In the genomic region with DNA sequence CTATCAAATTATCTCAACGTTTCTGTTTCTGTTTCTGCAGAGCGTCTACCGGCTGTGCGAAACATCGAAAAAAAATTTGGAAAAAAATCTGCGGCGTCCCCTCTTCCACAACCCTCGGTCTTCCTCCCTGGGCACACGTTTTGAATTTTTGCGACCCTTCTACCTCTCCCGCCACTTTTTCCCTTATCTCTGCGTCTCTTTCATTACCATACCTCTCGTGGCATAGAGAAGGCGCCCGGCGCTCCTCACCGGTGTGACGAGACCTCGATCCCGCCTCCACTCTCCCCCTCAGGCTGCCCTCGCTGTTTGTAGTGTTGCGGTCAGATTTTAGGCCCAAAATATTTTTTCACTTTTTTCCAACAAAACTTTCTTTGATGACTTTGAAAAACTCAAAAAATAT, we compare ENCODE assay signal across 6 worm cellular contexts.
TF ChIP-seq lines count a peak whose summit lies in the region.

No protein-coding gene starts in this region.

TF ChIP-seq in whole organism, L1 larva, 84 proteins besides CTCF, POLR2A, EP300 and RAD21 (continued from another document):
- TF ChIP-seq lin-35 (GFP tag; optimal IDR thresholded peaks at IDR 0.05; lab: Kevin White, UChicago) (peak; percentile 9 to 73), nhr-71 (tag; optimal IDR thresholded peaks at IDR 0.05; lab: Kevin White, UChicago) (peak; percentile 57), ets-5 (GFP tag; IDR thresholded peaks at IDR 0.05; lab: Robert Waterston, UW) (no peak), mep-1 (tag; optimal IDR thresholded peaks at IDR 0.05; lab: Kevin White, UChicago) (peak; percentile 62), tbx-2 (tag; optimal IDR thresholded peaks at IDR 0.05; lab: Kevin White, UChicago) (peak; percentile 14), nhr-19 (GFP tag; conservative IDR thresholded peaks at IDR 0.05; lab: Robert Waterston, UW) (no peak), lsy-2 (tag; optimal IDR thresholded peaks at IDR 0.05; lab: Kevin White, UChicago) (peak in 1 of 2 experiments; percentile 22), snu-23 (GFP tag; optimal IDR thresholded peaks at IDR 0.05; lab: Kevin White, UChicago) (peak; percentile 63), lin-14 (GFP tag; optimal IDR thresholded peaks at IDR 0.05; lab: Kevin White, UChicago) (peak; percentile 77), ztf-11 (tag; optimal IDR thresholded peaks at IDR 0.05; lab: Kevin White, UChicago) (peak in 1 of 2 experiments; percentile 2), nhr-11 (tag; optimal IDR thresholded peaks at IDR 0.05; lab: Kevin White, UChicago) (no peak), xbp-1 (tag; optimal IDR thresholded peaks at IDR 0.05; lab: Kevin White, UChicago) (peak; percentile 12), mdl-1 (tag; optimal IDR thresholded peaks at IDR 0.05; lab: Kevin White, UChicago) (peak in 1 of 2 experiments; percentile 43), C16A3.4 (tag; optimal IDR thresholded peaks at IDR 0.05; lab: Kevin White, UChicago) (no peak), rnt-1 (tag; optimal IDR thresholded peaks at IDR 0.05; lab: Kevin White, UChicago) (peak; percentile 58), nhr-47 (tag; optimal IDR thresholded peaks at IDR 0.05; lab: Kevin White, UChicago) (peak; percentile 33), swsn-7 (tag; optimal IDR thresholded peaks at IDR 0.05; lab: Kevin White, UChicago) (peak; percentile 42)

TF ChIP-seq in whole organism, L2 larva, 48 proteins besides CTCF, POLR2A, EP300 and RAD21 (continued from another document):
- TF ChIP-seq F13H6.1 (tag; optimal IDR thresholded peaks at IDR 0.05; lab: Kevin White, UChicago) = peak; percentile 67
- TF ChIP-seq lin-11 (tag; optimal IDR thresholded peaks at IDR 0.05; lab: Kevin White, UChicago) = no peak
- TF ChIP-seq unc-62 (GFP tag; optimal IDR thresholded peaks at IDR 0.05; lab: Kevin White, UChicago) = no peak
- no peak for TF ChIP-seq nhr-10 (tag; optimal IDR thresholded peaks at IDR 0.05; lab: Kevin White, UChicago)
- TF ChIP-seq gmeb-1 (tag; optimal IDR thresholded peaks at IDR 0.05; lab: Kevin White, UChicago) = peak; percentile 7
- peak; percentile 16 for TF ChIP-seq lin-13 (GFP tag; optimal IDR thresholded peaks at IDR 0.05; lab: Kevin White, UChicago)
- peak in 1 of 2 experiments; percentile 17 for TF ChIP-seq mdl-1 (tag; optimal IDR thresholded peaks at IDR 0.05; lab: Kevin White, UChicago)
- peak; percentile 20 for TF ChIP-seq nhr-129 (tag; optimal IDR thresholded peaks at IDR 0.05; lab: Kevin White, UChicago)

TF ChIP-seq in whole organism, L3 larva, 47 proteins besides CTCF, POLR2A, EP300 and RAD21 (continued from another document and continues in another):
- TF ChIP-seq jun-1 (tag; optimal IDR thresholded peaks at IDR 0.05; lab: Kevin White, UChicago) (no peak), nhr-237 (tag; optimal IDR thresholded peaks at IDR 0.05; lab: Kevin White, UChicago) (no peak), elt-3 (tag; optimal IDR thresholded peaks at IDR 0.05; lab: Kevin White, UChicago) (no peak), hmg-11 (tag; optimal IDR thresholded peaks at IDR 0.05; lab: Kevin White, UChicago) (no peak), ceh-28 (tag; optimal IDR thresholded peaks at IDR 0.05; lab: Kevin White, UChicago) (no peak), eor-1 (tag; optimal IDR thresholded peaks at IDR 0.05; lab: Kevin White, UChicago) (no peak), nhr-43 (tag; optimal IDR thresholded peaks at IDR 0.05; lab: Kevin White, UChicago; ENCODE audit: poor library complexity, severe bottlenecking) (no peak), nhr-23 (tag; optimal IDR thresholded peaks at IDR 0.05; lab: Kevin White, UChicago) (no peak), aly-2 (tag; optimal IDR thresholded peaks at IDR 0.05; lab: Kevin White, UChicago) (no peak), egl-5 (tag; optimal IDR thresholded peaks at IDR 0.05; lab: Kevin White, UChicago) (peak; percentile 38), unc-62 (GFP tag; optimal IDR thresholded peaks at IDR 0.05; lab: Kevin White, UChicago) (no peak), R02D3.7 (tag; optimal IDR thresholded peaks at IDR 0.05; lab: Kevin White, UChicago) (no peak), ama-1 (optimal IDR thresholded peaks at IDR 0.05; lab: Kevin White, UChicago) (peak; percentile 48), skn-1 (tag; optimal IDR thresholded peaks at IDR 0.05; lab: Kevin White, UChicago) (no peak), nfya-1 (tag; optimal IDR thresholded peaks at IDR 0.05; lab: Kevin White, UChicago; ENCODE audit: insufficient read depth) (peak; percentile 54), tbx-2 (tag; optimal IDR thresholded peaks at IDR 0.05; lab: Kevin White, UChicago) (no peak), nhr-12 (tag; optimal IDR thresholded peaks at IDR 0.05; lab: Kevin White, UChicago) (no peak), nhr-76 (tag; optimal IDR thresholded peaks at IDR 0.05; lab: Kevin White, UChicago) (no peak), nhr-77 (tag; optimal IDR thresholded peaks at IDR 0.05; lab: Kevin White, UChicago) (no peak), zag-1 (tag; optimal IDR thresholded peaks at IDR 0.05; lab: Kevin White, UChicago) (no peak), egl-27 (tag; optimal IDR thresholded peaks at IDR 0.05; lab: Kevin White, UChicago) (no peak), fkh-2 (tag; optimal IDR thresholded peaks at IDR 0.05; lab: Kevin White, UChicago) (no peak), ceh-82 (tag; optimal IDR thresholded peaks at IDR 0.05; lab: Kevin White, UChicago) (no peak), nhr-25 (tag; optimal IDR thresholded peaks at IDR 0.05; lab: Kevin White, UChicago) (peak; percentile 70), mdl-1 (tag; optimal IDR thresholded peaks at IDR 0.05; lab: Kevin White, UChicago) (no peak), lsy-12 (tag; optimal IDR thresholded peaks at IDR 0.05; lab: Kevin White, UChicago) (no peak), ztf-4 (tag; optimal IDR thresholded peaks at IDR 0.05; lab: Kevin White, UChicago) (no peak)

TF ChIP-seq in whole organism, L4 larva, 104 proteins besides CTCF, POLR2A, EP300 and RAD21 (continued from another document):
- peak; percentile 73 for TF ChIP-seq mep-1 (tag; optimal IDR thresholded peaks at IDR 0.05; lab: Kevin White, UChicago)
- TF ChIP-seq lim-7 (GFP tag; IDR thresholded peaks at IDR 0.05; lab: Robert Waterston, UW) = no peak
- TF ChIP-seq set-16 (GFP tag; IDR thresholded peaks at IDR 0.05; lab: Robert Waterston, UW) = peak; percentile 79
- TF ChIP-seq rbr-2 (tag; optimal IDR thresholded peaks at IDR 0.05; lab: Kevin White, UChicago) = peak; percentile 32
- TF ChIP-seq madf-9 (GFP tag; conservative IDR thresholded peaks at IDR 0.05; lab: Robert Waterston, UW) = 0 out of 2 replicates have a peak, but pooled peaks have one; percentile 4
- TF ChIP-seq mxl-3 (GFP tag; optimal IDR thresholded peaks at IDR 0.05; lab: Kevin White, UChicago) = peak; percentile 46
- TF ChIP-seq nhr-48 (tag; optimal IDR thresholded peaks at IDR 0.05; lab: Kevin White, UChicago) = peak; percentile 2
- TF ChIP-seq mdl-1 (tag; optimal IDR thresholded peaks at IDR 0.05; lab: Kevin White, UChicago) = peak; percentile 4 to 40
- TF ChIP-seq dmd-6 (GFP tag; IDR thresholded peaks at IDR 0.05; lab: Robert Waterston, UW) = peak; percentile 44; the same call in 1 of the 2 replicates
- no peak for TF ChIP-seq zfp-3 (GFP tag; conservative IDR thresholded peaks at IDR 0.05; lab: Robert Waterston, UW)
- no peak for TF ChIP-seq nhr-6 (tag; optimal IDR thresholded peaks at IDR 0.05; lab: Kevin White, UChicago)
- TF ChIP-seq pha-4 (GFP tag; IDR thresholded peaks at IDR 0.05; lab: Robert Waterston, UW) = 0 out of 2 replicates have a peak, but pooled peaks have one; percentile 13
- no peak for TF ChIP-seq pha-4 (tag; optimal IDR thresholded peaks at IDR 0.05; lab: Kevin White, UChicago)
- no peak for TF ChIP-seq nhr-77 (tag; optimal IDR thresholded peaks at IDR 0.05; lab: Kevin White, UChicago)
- no peak for TF ChIP-seq daf-16 (GFP tag; optimal IDR thresholded peaks at IDR 0.05; lab: Kevin White, UChicago)
- TF ChIP-seq daf-16 (tag; optimal IDR thresholded peaks at IDR 0.05; lab: Kevin White, UChicago) = peak; percentile 53
- no peak for TF ChIP-seq dmd-8 (GFP tag; IDR thresholded peaks at IDR 0.05; lab: Robert Waterston, UW)
- TF ChIP-seq nhr-28 (tag; optimal IDR thresholded peaks at IDR 0.05; lab: Kevin White, UChicago) = peak; percentile 69
- peak; percentile 44 for TF ChIP-seq dve-1 (tag; optimal IDR thresholded peaks at IDR 0.05; lab: Kevin White, UChicago; ENCODE audit: insufficient read depth)
- TF ChIP-seq lsy-2 (tag; optimal IDR thresholded peaks at IDR 0.05; lab: Kevin White, UChicago) = peak in 1 of 2 experiments; percentile 27
- peak; percentile 28; the same call in 1 of the 2 replicates for TF ChIP-seq lin-38 (GFP tag; IDR thresholded peaks at IDR 0.05; lab: Robert Waterston, UW)
TF ChIP-seq in whole organism, L4 larva: peak in this region for 22.

TF ChIP-seq in whole organism, late embryonic, 69 proteins besides CTCF, POLR2A, EP300 and RAD21 (continued from another document):
- TF ChIP-seq T23F11.4 (GFP tag; optimal IDR thresholded peaks at IDR 0.05; lab: Kevin White, UChicago) = no peak
- TF ChIP-seq rnt-1 (tag; optimal IDR thresholded peaks at IDR 0.05; lab: Kevin White, UChicago) = no peak
- TF ChIP-seq eyg-1 (tag; optimal IDR thresholded peaks at IDR 0.05; lab: Kevin White, UChicago) = no peak
- peak; percentile 6 for TF ChIP-seq unc-42 (tag; optimal IDR thresholded peaks at IDR 0.05; lab: Kevin White, UChicago)
- TF ChIP-seq hlh-6 (tag; optimal IDR thresholded peaks at IDR 0.05; lab: Kevin White, UChicago) = no peak
- TF ChIP-seq ztf-16 (tag; optimal IDR thresholded peaks at IDR 0.05; lab: Kevin White, UChicago) = no peak
- peak; percentile 10 for TF ChIP-seq C08G9.2 (tag; optimal IDR thresholded peaks at IDR 0.05; lab: Kevin White, UChicago)
- TF ChIP-seq gmeb-2 (tag; optimal IDR thresholded peaks at IDR 0.05; lab: Kevin White, UChicago) = no peak
- no peak for TF ChIP-seq ama-1 (optimal IDR thresholded peaks at IDR 0.05; lab: Kevin White, UChicago)
- no peak for TF ChIP-seq ets-4 (tag; optimal IDR thresholded peaks at IDR 0.05; lab: Kevin White, UChicago)
- no peak for TF ChIP-seq elt-4 (tag; optimal IDR thresholded peaks at IDR 0.05; lab: Kevin White, UChicago)

TF ChIP-seq in whole organism, young adult, 124 proteins besides CTCF, POLR2A, EP300 and RAD21 (continued from another document):
- peak; percentile 92 for TF ChIP-seq zfh-2 (GFP tag; conservative IDR thresholded peaks at IDR 0.05; lab: Robert Waterston, UW)
- TF ChIP-seq lin-54 (GFP tag; optimal IDR thresholded peaks at IDR 0.05; lab: Kevin White, UChicago) = no peak
- no peak for TF ChIP-seq F57C9.4 (tag; optimal IDR thresholded peaks at IDR 0.05; lab: Kevin White, UChicago)
- TF ChIP-seq lin-40 (tag; optimal IDR thresholded peaks at IDR 0.05; lab: Kevin White, UChicago) = peak; percentile 30
- peak; percentile 53 for TF ChIP-seq hmg-1.2 (GFP tag; IDR thresholded peaks at IDR 0.05; lab: Robert Waterston, UW)
- TF ChIP-seq F39B2.1 (GFP tag; IDR thresholded peaks at IDR 0.05; lab: Robert Waterston, UW) = no peak
- TF ChIP-seq egl-44 (GFP tag; IDR thresholded peaks at IDR 0.05; lab: Robert Waterston, UW) = no peak
- TF ChIP-seq unc-62 (GFP tag; optimal IDR thresholded peaks at IDR 0.05; lab: Kevin White, UChicago) = no peak
- TF ChIP-seq fkh-3 (tag; optimal IDR thresholded peaks at IDR 0.05; lab: Kevin White, UChicago) = no peak
- no peak for TF ChIP-seq snpc-4 (GFP tag; optimal IDR thresholded peaks at IDR 0.05; lab: Kevin White, UChicago)
- TF ChIP-seq snpc-4 (tag; optimal IDR thresholded peaks at IDR 0.05; lab: Kevin White, UChicago) = peak in 1 of 4 experiments; percentile 7
- no peak for TF ChIP-seq ztf-25 (GFP tag; IDR thresholded peaks at IDR 0.05; lab: Robert Waterston, UW)
- TF ChIP-seq ztf-26 (tag; optimal IDR thresholded peaks at IDR 0.05; lab: Kevin White, UChicago) = no peak
- no peak for TF ChIP-seq Y56A3A.18 (GFP tag; IDR thresholded peaks at IDR 0.05; lab: Robert Waterston, UW)
- no peak for TF ChIP-seq nhr-179 (tag; optimal IDR thresholded peaks at IDR 0.05; lab: Kevin White, UChicago)
- no peak for TF ChIP-seq aptf-3 (GFP tag; IDR thresholded peaks at IDR 0.05; lab: Robert Waterston, UW)
- TF ChIP-seq cebp-1 (GFP tag; IDR thresholded peaks at IDR 0.05; lab: Robert Waterston, UW) = no peak
- TF ChIP-seq cebp-1 (tag; optimal IDR thresholded peaks at IDR 0.05; lab: Kevin White, UChicago) = peak; percentile 4
- TF ChIP-seq ceh-58 (GFP tag; IDR thresholded peaks at IDR 0.05; lab: Robert Waterston, UW) = no peak
- TF ChIP-seq him-1 (tag; optimal IDR thresholded peaks at IDR 0.05; lab: Kevin White, UChicago) = no peak
- no peak for TF ChIP-seq athp-1 (tag; optimal IDR thresholded peaks at IDR 0.05; lab: Kevin White, UChicago)
- TF ChIP-seq B0019.2 (GFP tag; conservative IDR thresholded peaks at IDR 0.05; lab: Robert Waterston, UW) = no peak
- no peak for TF ChIP-seq nhr-90 (tag; optimal IDR thresholded peaks at IDR 0.05; lab: Kevin White, UChicago)
- no peak for TF ChIP-seq attf-3 (GFP tag; conservative IDR thresholded peaks at IDR 0.05; lab: Robert Waterston, UW)
- no peak for TF ChIP-seq nhr-27 (tag; optimal IDR thresholded peaks at IDR 0.05; lab: Kevin White, UChicago)
- TF ChIP-seq Y79H2A.3 (GFP tag; conservative IDR thresholded peaks at IDR 0.05; lab: Robert Waterston, UW) = no peak
- TF ChIP-seq lsy-27 (tag; optimal IDR thresholded peaks at IDR 0.05; lab: Kevin White, UChicago; ENCODE audit: borderline replicate concordance, insufficient read depth) = no peak
- no peak for TF ChIP-seq ama-1 (optimal IDR thresholded peaks at IDR 0.05; lab: Kevin White, UChicago)
- no peak for TF ChIP-seq ama-1 (GFP tag; optimal IDR thresholded peaks at IDR 0.05; lab: Kevin White, UChicago)
- TF ChIP-seq ceh-79 (tag; optimal IDR thresholded peaks at IDR 0.05; lab: Kevin White, UChicago) = no peak
TF ChIP-seq in whole organism, young adult: peak in this region for 9.
